Fruit fly (Drosophila melanogaster) whole organism, embryonic: ENCODE data around the gene syd.

ENCODE experiments used
- CG10565 ChIP-seq: fragments of 200-800 bp; sonication (Bioruptor generic); optimal IDR thresholded peaks from 3 replicates; lab custom pipeline; 2016; ENCODE audit warnings: missing biosample characterization, mild to moderate bottlenecking, missing genetic modification characterization
- CG3838 ChIP-seq: fragments of 200-800 bp; sonication (Bioruptor generic); optimal IDR thresholded peaks from 3 replicates; lab custom pipeline; 2016; ENCODE audit warnings: missing biosample characterization, missing genetic modification characterization
- D19B ChIP-seq: fragments of 200-800 bp; sonication (Bioruptor generic); optimal IDR thresholded peaks from 2 replicates; lab custom pipeline; 2017; ENCODE audit warnings: missing biosample characterization, mild to moderate bottlenecking, missing genetic modification characterization
- Fer1 ChIP-seq: fragments of 200-800 bp; sonication (Bioruptor generic); optimal IDR thresholded peaks from 2 replicates; lab custom pipeline; 2017; ENCODE audit warnings: missing biosample characterization, mild to moderate bottlenecking, missing genetic modification characterization
- Xrp1 ChIP-seq: fragments of 200-800 bp; sonication (Bioruptor generic); IDR thresholded peaks from 2 replicates; pipeline ENCODE4 v1.3.6; 2022; ENCODE audit warnings: missing biosample characterization, missing genetic modification characterization

DNA sequence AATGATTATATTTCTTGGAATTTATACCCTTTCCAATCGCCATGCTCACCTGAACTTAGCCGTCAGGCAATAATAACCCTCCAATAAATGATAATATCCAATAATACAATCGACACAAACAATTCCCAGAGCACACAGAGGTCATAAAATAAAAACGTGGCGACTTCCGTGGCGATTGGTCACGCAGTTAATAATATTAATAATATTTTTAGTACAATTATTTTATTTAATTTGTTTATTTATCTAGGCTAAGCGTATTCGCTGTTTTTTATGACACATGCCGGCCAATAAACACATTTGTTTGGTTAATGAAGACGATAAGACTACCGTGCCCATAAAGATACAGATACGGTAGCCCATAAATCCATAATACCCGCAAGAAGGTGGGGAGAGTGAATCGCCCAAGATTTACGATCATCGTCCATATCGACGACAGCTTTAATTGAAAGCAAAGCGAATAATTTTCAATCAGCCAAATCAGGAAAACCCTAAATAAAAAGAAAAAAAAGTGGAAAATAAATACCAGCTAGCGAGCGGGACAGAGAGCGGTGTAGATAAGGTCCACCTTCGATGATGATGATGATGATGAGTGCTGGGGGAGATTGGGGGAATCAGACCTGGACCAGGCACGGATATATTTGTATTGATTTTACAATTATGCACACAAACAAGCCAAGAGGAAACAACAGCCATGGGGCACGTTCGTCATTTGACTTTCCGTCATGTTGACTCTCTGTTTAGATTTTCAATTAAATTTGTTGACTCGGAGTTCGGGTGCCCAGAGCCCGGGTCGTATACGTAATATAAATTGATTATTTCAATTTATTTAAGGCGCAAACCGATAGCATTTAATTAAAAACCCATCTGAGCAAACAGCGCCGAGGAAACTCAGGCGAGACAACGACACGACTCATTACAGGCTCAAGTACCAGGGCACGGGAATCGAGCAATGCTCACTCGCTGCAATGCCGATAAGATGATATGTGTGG is 25.1 kb upstream of the syd start:
- TF ChIP-seq CG3838 (GFP tag; lab: Kevin White, UChicago) = no peak
- peak; percentile 64 for TF ChIP-seq Xrp1 (GFP tag; lab: Robert Waterston, UW)
- no peak for TF ChIP-seq CG10565 (GFP tag; lab: Kevin White, UChicago)
- TF ChIP-seq D19B (GFP tag; lab: Kevin White, UChicago) = no peak
- no peak for TF ChIP-seq Fer1 (GFP tag; lab: Kevin White, UChicago)
